Fruit fly (Drosophila melanogaster) whole organism, prepupa: ENCODE results near the gene Ser12.

Experiments used
- Eip75B ChIP-seq: fragments of 200-800 bp; sonication (Bioruptor generic); optimal IDR thresholded peaks from 3 replicates; lab custom pipeline; 2016; ENCODE audit warnings: missing biosample characterization, missing genetic modification characterization
- Ets21C ChIP-seq: fragments of 200-800 bp; sonication (Bioruptor generic); optimal IDR thresholded peaks from 3 replicates; lab custom pipeline; 2016; ENCODE audit warnings: missing biosample characterization, missing genetic modification characterization
- Hr39 ChIP-seq: fragments of 200-800 bp; sonication (Bioruptor generic); optimal IDR thresholded peaks from 2 replicates; lab custom pipeline; 2016; ENCODE audit warnings: missing biosample characterization, missing genetic modification characterization
- fkh ChIP-seq: fragments of 200-800 bp; sonication (Bioruptor generic); optimal IDR thresholded peaks from 3 replicates; lab custom pipeline; 2017; ENCODE audit warnings: missing biosample characterization, mild to moderate bottlenecking, missing genetic modification characterization, moderate library complexity

DNA sequence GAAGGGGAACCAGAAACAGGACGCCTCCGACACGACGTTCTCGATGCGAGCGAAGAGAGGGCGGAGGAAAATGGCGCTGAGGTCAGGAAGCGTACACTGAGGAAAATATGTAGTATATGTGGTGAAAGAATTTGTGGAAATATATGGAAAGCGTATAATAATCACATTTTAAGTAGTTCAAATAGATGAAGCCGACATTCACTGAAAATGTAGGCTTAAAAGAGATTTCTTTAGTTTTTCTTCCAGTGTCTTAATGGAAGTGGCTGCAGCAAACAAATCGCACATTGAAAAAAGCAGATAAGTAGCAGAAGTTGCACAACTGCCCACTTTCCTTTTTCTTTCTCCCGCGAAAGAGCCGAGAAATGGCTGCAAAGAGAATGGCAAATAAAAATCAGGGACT is 1.5 kb downstream of the Ser12 start:
- TF ChIP-seq Ets21C (no peak), fkh (GFP tag; lab: Kevin White, UChicago) (no peak), Eip75B (GFP tag; lab: Kevin White, UChicago) (peak; percentile 9), Hr39 (GFP tag; lab: Kevin White, UChicago) (peak; percentile 10)
